Worm (Caenorhabditis elegans): ENCODE measurements around the gene Y50D7A.8.

DNA sequence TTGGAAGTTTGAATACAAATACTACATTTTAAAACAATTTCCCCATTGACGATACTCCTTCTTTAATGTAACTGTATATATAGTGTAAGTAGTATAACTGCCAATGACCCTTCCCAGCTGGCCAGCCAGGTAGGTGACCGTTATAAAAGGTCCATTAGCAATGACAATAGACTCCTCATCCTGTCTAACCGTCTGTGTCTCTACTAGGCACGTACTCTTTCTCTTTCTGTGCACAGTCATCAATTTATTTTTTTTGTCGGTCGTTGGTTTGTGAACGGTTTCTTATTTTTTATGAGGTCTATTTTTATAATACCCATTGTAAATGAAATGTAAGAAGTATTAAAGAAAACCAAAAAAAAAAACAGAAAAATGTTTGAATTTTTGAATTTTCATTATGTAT, 38.5 kb downstream of the Y50D7A.8 start:
- TF ChIP-seq ama-1 (optimal IDR thresholded peaks at IDR 0.05) (no peak), scrt-1 (GFP tag; IDR thresholded peaks at IDR 0.05) (no peak), hnd-1 (tag; optimal IDR thresholded peaks at IDR 0.05) (no peak), tra-4 (tag; optimal IDR thresholded peaks at IDR 0.05) (no peak), hmbx-1 (tag; optimal IDR thresholded peaks at IDR 0.05) (no peak), F13C5.2 (tag; optimal IDR thresholded peaks at IDR 0.05) (no peak), tbx-37 (GFP tag; conservative IDR thresholded peaks at IDR 0.05) (no peak), hmg-4 (GFP tag; optimal IDR thresholded peaks at IDR 0.05) (no peak), ceh-36 (tag; optimal IDR thresholded peaks at IDR 0.05) (no peak), ets-7 (tag; optimal IDR thresholded peaks at IDR 0.05) (no peak)

Data from whole organism, early embryonic.